Fruit fly (Drosophila melanogaster) whole organism, embryonic: ENCODE results near the gene CG10804.

Source experiments
- Blimp-1 ChIP-seq: fragments of 200-800 bp; sonication (Bioruptor generic); optimal IDR thresholded peaks from 3 replicates; lab custom pipeline; 2018; ENCODE audit warnings: missing biosample characterization, missing genetic modification characterization, mild to moderate bottlenecking, moderate library complexity, missing genetic modification reagents
- CG10321 ChIP-seq: fragments of 200-800 bp; sonication (Bioruptor generic); IDR thresholded peaks from 2 replicates; pipeline ENCODE4 v1.3.6; 2022; ENCODE audit warnings: missing biosample characterization, missing genetic modification characterization
- CG11504 ChIP-seq: fragments of 200-800 bp; sonication (Bioruptor generic); optimal IDR thresholded peaks from 3 replicates; lab custom pipeline; 2019; ENCODE audit warnings: missing biosample characterization, mild to moderate bottlenecking, missing genetic modification characterization, moderate library complexity
- CG11695 ChIP-seq: fragments of 200-800 bp; sonication (Bioruptor generic); IDR thresholded peaks from 3 replicates; pipeline ENCODE4 v1.3.6; 2022; ENCODE audit warnings: missing biosample characterization, missing genetic modification characterization
- CG12391 ChIP-seq: fragments of 200-800 bp; sonication (Bioruptor generic); optimal IDR thresholded peaks from 3 replicates; lab custom pipeline; 2018; ENCODE audit warnings: missing biosample characterization, mild to moderate bottlenecking, missing genetic modification characterization, moderate library complexity
- CG17328 ChIP-seq: fragments of 200-800 bp; sonication (Bioruptor generic); IDR thresholded peaks from 2 replicates; pipeline ENCODE4 v1.3.6; 2022; ENCODE audit warnings: missing biosample characterization, missing genetic modification characterization
- CG18011 ChIP-seq: fragments of 200-800 bp; sonication (Bioruptor generic); optimal IDR thresholded peaks from 2 replicates; lab custom pipeline; 2017; ENCODE audit warnings: missing biosample characterization, missing genetic modification characterization, mild to moderate bottlenecking, moderate library complexity, missing genotype
- CG2712 ChIP-seq: fragments of 200-800 bp; optimal IDR thresholded peaks from 3 replicates; lab custom pipeline; 2019; ENCODE audit warnings: missing biosample characterization, mild to moderate bottlenecking, missing genetic modification characterization, moderate library complexity
- CG2875 ChIP-seq: fragments of 200-800 bp; sonication (Bioruptor generic); optimal IDR thresholded peaks from 2 replicates; lab custom pipeline; 2017; ENCODE audit warnings: missing biosample characterization, mild to moderate bottlenecking, missing genetic modification characterization, missing genetic modification reagents
- CG30020 ChIP-seq: fragments of 200-800 bp; optimal IDR thresholded peaks from 2 replicates; lab custom pipeline; 2019; ENCODE audit warnings: missing biosample characterization, mild to moderate bottlenecking, missing genetic modification characterization, moderate library complexity
- CG33557 ChIP-seq: fragments of 200-800 bp; sonication (Bioruptor generic); optimal IDR thresholded peaks from 2 replicates; lab custom pipeline; 2019; ENCODE audit warnings: missing biosample characterization, mild to moderate bottlenecking, missing genetic modification characterization, moderate library complexity
- CG3407 ChIP-seq: fragments of 200-800 bp; sonication (Bioruptor generic); optimal IDR thresholded peaks from 2 replicates; lab custom pipeline; 2018; ENCODE audit warnings: missing biosample characterization, mild to moderate bottlenecking, missing genetic modification characterization
- CG43689 ChIP-seq: fragments of 200-800 bp; sonication (Bioruptor generic); IDR thresholded peaks from 2 replicates; pipeline ENCODE4 v1.3.6; 2022; ENCODE audit warnings: missing biosample characterization, missing genetic modification characterization
- CG6254 ChIP-seq: fragments of 200-800 bp; sonication (Bioruptor generic); optimal IDR thresholded peaks from 3 replicates; lab custom pipeline; 2017; ENCODE audit warnings: mild to moderate bottlenecking, missing biosample characterization, missing genetic modification reagents, missing genetic modification characterization
- CG6854 ChIP-seq: fragments of 200-800 bp; sonication (Bioruptor generic); optimal IDR thresholded peaks from 3 replicates; lab custom pipeline; 2017; ENCODE audit warnings: missing biosample characterization, mild to moderate bottlenecking, missing genetic modification characterization
- CG9215 ChIP-seq: fragments of 200-800 bp; sonication (Bioruptor generic); IDR thresholded peaks from 2 replicates; pipeline ENCODE4 v1.3.6; 2022; ENCODE audit warnings: missing biosample characterization, missing genetic modification characterization
- CTCF ChIP-seq: fragments of 200-800 bp; sonication (Bioruptor generic); optimal IDR thresholded peaks from 2 replicates; lab custom pipeline; 2017; ENCODE audit warnings: missing biosample characterization, mild to moderate bottlenecking, missing genetic modification characterization, moderate library complexity
- D19A ChIP-seq: fragments of 200-800 bp; optimal IDR thresholded peaks from 3 replicates; lab custom pipeline; 2019; ENCODE audit warnings: missing biosample characterization, mild to moderate bottlenecking, missing genetic modification characterization, moderate library complexity
- Dbx ChIP-seq: fragments of 200-800 bp; sonication (Bioruptor generic); IDR thresholded peaks from 3 replicates; pipeline ENCODE4 v1.3.6; 2022; ENCODE audit warnings: missing biosample characterization, missing genetic modification characterization
- Dip3 ChIP-seq: fragments of 200-800 bp; sonication (Bioruptor generic); optimal IDR thresholded peaks from 3 replicates; lab custom pipeline; 2016; ENCODE audit warnings: missing biosample characterization, missing genetic modification characterization
- Drgx ChIP-seq: fragments of 200-800 bp; sonication (Bioruptor generic); IDR thresholded peaks from 2 replicates; pipeline ENCODE4 v1.3.6; 2022; ENCODE audit warnings: missing biosample characterization, missing genetic modification characterization
- Ets65A ChIP-seq: fragments of 200-800 bp; sonication (Bioruptor generic); peaks from one replicate; lab custom pipeline; 2016; ENCODE audit warnings: missing biosample characterization, missing genetic modification characterization
- HLH54F ChIP-seq: fragments of 200-800 bp; sonication (Bioruptor generic); optimal IDR thresholded peaks from 3 replicates; lab custom pipeline; 2016; ENCODE audit warnings: missing biosample characterization, missing genetic modification characterization
- Med ChIP-seq: fragments of 200-800 bp; sonication (Bioruptor generic); peaks from one replicate; lab custom pipeline; 2016; ENCODE audit warnings: missing biosample characterization, missing genetic modification characterization, mild to moderate bottlenecking, inconsistent platforms, moderate library complexity
- NC2α ChIP-seq: fragments of 200-800 bp; sonication (Bioruptor generic); optimal IDR thresholded peaks from 2 replicates; lab custom pipeline; 2016; ENCODE audit warnings: missing biosample characterization, missing genetic modification characterization
- Nf-YB ChIP-seq: fragments of 200-800 bp; sonication (Bioruptor generic); optimal IDR thresholded peaks from 3 replicates; lab custom pipeline; 2019; ENCODE audit warnings: missing biosample characterization, mild to moderate bottlenecking, missing genetic modification characterization, moderate library complexity
- Oli ChIP-seq: fragments of 200-800 bp; sonication (Bioruptor generic); optimal IDR thresholded peaks from 2 replicates; lab custom pipeline; 2018; ENCODE audit warnings: missing biosample characterization, mild to moderate bottlenecking, missing genetic modification characterization, moderate library complexity
- Poxn ChIP-seq: fragments of 200-800 bp; sonication (Bioruptor generic); IDR thresholded peaks from 2 replicates; pipeline ENCODE4 v1.3.6; 2022; ENCODE audit warnings: missing biosample characterization, missing genetic modification characterization
- Xrp1 ChIP-seq: fragments of 200-800 bp; sonication (Bioruptor generic); IDR thresholded peaks from 2 replicates; pipeline ENCODE4 v1.3.6; 2022; ENCODE audit warnings: missing biosample characterization, missing genetic modification characterization
- cas ChIP-seq: fragments of 200-800 bp; sonication (Bioruptor generic); IDR thresholded peaks from 2 replicates; pipeline ENCODE4 v1.3.6; 2022; ENCODE audit warnings: missing biosample characterization, missing genetic modification characterization
- ci ChIP-seq: fragments of 200-800 bp; sonication (Bioruptor generic); IDR thresholded peaks from 3 replicates; pipeline ENCODE4 v1.3.6; 2022; ENCODE audit warnings: missing biosample characterization, missing genetic modification characterization
- dmrt99B ChIP-seq: fragments of 200-800 bp; sonication (Bioruptor generic); optimal IDR thresholded peaks from 2 replicates; lab custom pipeline; 2018; ENCODE audit warnings: missing biosample characterization, mild to moderate bottlenecking, missing genetic modification characterization, moderate library complexity
- dpn ChIP-seq, 2 experiments: fragments of 200-800 bp; sonication (Bioruptor generic); optimal IDR thresholded peaks; 3 replicates each; lab custom pipeline; 2016; ENCODE audit warnings: missing biosample characterization in 2 of 2, missing genetic modification characterization in 2 of 2
- emc ChIP-seq: fragments of 200-800 bp; sonication (Bioruptor generic); optimal IDR thresholded peaks from 2 replicates; lab custom pipeline; 2016; ENCODE audit warnings: missing biosample characterization, missing genetic modification characterization
- gem ChIP-seq: fragments of 200-800 bp; sonication (Bioruptor generic); optimal IDR thresholded peaks from 2 replicates; lab custom pipeline; 2019; ENCODE audit warnings: missing biosample characterization, mild to moderate bottlenecking, missing genetic modification characterization, moderate library complexity
- grau ChIP-seq: fragments of 200-800 bp; optimal IDR thresholded peaks from 3 replicates; lab custom pipeline; 2019; ENCODE audit warnings: missing biosample characterization, mild to moderate bottlenecking, missing genetic modification characterization, moderate library complexity
- gsb-n ChIP-seq: fragments of 200-800 bp; sonication (Bioruptor generic); optimal IDR thresholded peaks from 3 replicates; lab custom pipeline; 2018; ENCODE audit warnings: missing biosample characterization, mild to moderate bottlenecking, missing genetic modification characterization
- hb ChIP-seq: fragments of 200-800 bp; sonication (Bioruptor generic); IDR thresholded peaks from 3 replicates; pipeline ENCODE4 v1.3.6; 2022; ENCODE audit warnings: missing biosample characterization, missing genetic modification characterization; ENCODE audit not compliant: partially characterized antibody
- hth ChIP-seq: fragments of >200 bp; optimal IDR thresholded peaks from 2 replicates; lab custom pipeline; 2017; ENCODE audit warnings: inconsistent platforms
- ken ChIP-seq: fragments of 200-800 bp; sonication (Bioruptor generic); IDR thresholded peaks from 3 replicates; pipeline ENCODE4 v1.3.6; 2022; ENCODE audit warnings: missing biosample characterization, missing genetic modification characterization
- lov ChIP-seq, 2 experiments: fragments of 200-800 bp in 1 of 2; fragments of >200 bp in 1 of 2; sonication (Bioruptor generic) in 1 of 2; IDR thresholded peaks in 1 of 2; optimal IDR thresholded peaks in 1 of 2; 2 replicates in 1 of 2; 3 replicates in 1 of 2; pipeline versions ENCODE4 v1.3.6 to Lab custom; 2017 to 2022; ENCODE audit warnings: missing biosample characterization in 1 of 2, missing genetic modification characterization in 1 of 2
- otp ChIP-seq: fragments of 200-800 bp; sonication (Bioruptor generic); IDR thresholded peaks from 3 replicates; pipeline ENCODE4, ENCODE4 v1.3.6; 2022; ENCODE audit warnings: missing biosample characterization, missing genetic modification characterization
- row ChIP-seq: fragments of 200-800 bp; sonication (Bioruptor generic); IDR thresholded peaks from 3 replicates; pipeline ENCODE4 v1.3.6; 2022; ENCODE audit warnings: missing biosample characterization, missing genetic modification characterization
- sisA ChIP-seq: fragments of 200-800 bp; sonication (Bioruptor generic); IDR thresholded peaks from 2 replicates; pipeline ENCODE4 v1.3.6; 2022; ENCODE audit warnings: missing biosample characterization, missing genetic modification characterization
- sqz ChIP-seq: fragments of 200-800 bp; sonication (Bioruptor generic); optimal IDR thresholded peaks from 3 replicates; lab custom pipeline; 2018; ENCODE audit warnings: missing biosample characterization, mild to moderate bottlenecking, missing genetic modification characterization
- tin ChIP-seq: fragments of 200-800 bp; sonication (Bioruptor generic); optimal IDR thresholded peaks from 3 replicates; lab custom pipeline; 2016; ENCODE audit warnings: missing biosample characterization, missing genetic modification characterization
- vvl ChIP-seq: fragments of 200-800 bp; sonication (Bioruptor generic); IDR thresholded peaks from 2 replicates; pipeline ENCODE4 v1.3.6; 2022; ENCODE audit warnings: missing biosample characterization, missing genetic modification characterization
- z ChIP-seq: fragments of 200-800 bp; sonication (Bioruptor generic); IDR thresholded peaks from 3 replicates; pipeline ENCODE4 v1.3.6; 2022; ENCODE audit warnings: missing biosample characterization, missing genetic modification characterization
- zfh1 ChIP-seq: fragments of 200-800 bp; sonication (Bioruptor generic); IDR thresholded peaks from 3 replicates; pipeline ENCODE4 v1.3.6; 2022; ENCODE audit warnings: missing biosample characterization, missing genetic modification characterization

The CG10804 gene

DNA sequence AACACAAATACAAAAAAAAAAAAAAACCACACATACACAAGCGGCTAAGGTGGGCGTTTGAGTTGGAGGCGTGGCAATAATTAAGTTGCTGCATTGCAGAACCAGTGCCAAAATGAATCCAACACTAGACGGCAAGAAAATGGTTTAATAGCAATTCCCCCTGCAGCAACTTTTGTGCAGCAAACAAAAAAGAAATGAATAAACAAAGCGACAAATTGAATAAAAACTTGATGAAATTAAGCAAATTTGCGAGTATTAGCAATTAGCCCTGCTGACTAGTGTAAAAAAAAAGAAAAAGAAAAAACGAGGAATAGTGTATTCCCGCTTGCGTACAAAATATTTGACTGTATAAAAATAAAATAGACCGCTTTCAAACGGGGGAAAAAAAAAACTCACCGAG lies 27.4 kb downstream of the CG10804 start (continued):
- peak in 1 of 2 experiments; percentile 34 for TF ChIP-seq dpn (GFP tag; optimal IDR thresholded peaks at IDR 0.05; lab: Kevin White, UChicago)
- TF ChIP-seq grau (tag; lab: Kevin White, UChicago): peak; percentile 9
- no peak for TF ChIP-seq NC2α (GFP tag; lab: Kevin White, UChicago)
- TF ChIP-seq CG17328 (GFP tag; lab: Robert Waterston, UW): peak; percentile 31; the same call in 1 of the 2 replicates
- peak; percentile 36 for TF ChIP-seq Oli
- peak; percentile 27; the same call in 1 of the 3 replicates for TF ChIP-seq row
- peak; percentile 36 for TF ChIP-seq Med (GFP tag; lab: Kevin White, UChicago)
- TF ChIP-seq Blimp-1 (GFP tag; lab: Kevin White, UChicago): peak; percentile 41
- peak; percentile 52; the same call in 1 of the 3 replicates for TF ChIP-seq ken (GFP tag; lab: Robert Waterston, UW)
- no peak for TF ChIP-seq CG6854 (GFP tag; lab: Kevin White, UChicago)
- TF ChIP-seq dmrt99B: peak; percentile 25
- peak; percentile 64 for TF ChIP-seq Xrp1
- no peak for TF ChIP-seq lov (optimal IDR thresholded peaks at IDR 0.05; lab: Kevin White, UChicago)
- TF ChIP-seq lov (GFP tag; IDR thresholded peaks at IDR 0.05; lab: Robert Waterston, UW): no peak
- peak; percentile 79 for TF ChIP-seq Drgx (GFP tag; lab: Robert Waterston, UW)
- peak; percentile 3 for TF ChIP-seq gsb-n (tag; lab: Kevin White, UChicago)
- TF ChIP-seq CG2875: peak; percentile 25
- TF ChIP-seq CG2712 (tag; lab: Kevin White, UChicago): peak; percentile 48
- no peak for TF ChIP-seq Dbx
- 0 out of 3 replicates have a peak, but pooled peaks have one; percentile 40 for TF ChIP-seq otp
- no peak for TF ChIP-seq CG33557
- TF ChIP-seq CG10321: no peak
- no peak for TF ChIP-seq CG6254 (GFP tag; lab: Kevin White, UChicago)
- TF ChIP-seq gem: peak; percentile 47
- TF ChIP-seq CG12391 (tag; lab: Kevin White, UChicago): peak; percentile 13
- TF ChIP-seq hth (lab: Kevin White, UChicago): no peak
- peak; percentile 10 for TF ChIP-seq tin (GFP tag; lab: Kevin White, UChicago)
- TF ChIP-seq HLH54F (GFP tag; lab: Kevin White, UChicago): no peak
- TF ChIP-seq CG30020: no peak
- TF ChIP-seq Dip3 (GFP tag; lab: Kevin White, UChicago): no peak
- TF ChIP-seq D19A: peak; percentile 56
- peak; percentile 16 for TF ChIP-seq CG3407 (GFP tag; lab: Kevin White, UChicago)
- TF ChIP-seq, all 482 proteins: peak for 56

dm6 chrX:3453038-3453819 lies 28.9 kb downstream of the CG10804 start:
- TF ChIP-seq CG17328 (GFP tag; lab: Robert Waterston, UW): peak; percentile 42; the same call in 1 of the 2 replicates
- TF ChIP-seq sqz (GFP tag; lab: Kevin White, UChicago): peak; percentile 21
- TF ChIP-seq CG9215 (GFP tag; lab: Robert Waterston, UW): no peak
- TF ChIP-seq Drgx (GFP tag; lab: Robert Waterston, UW): peak; percentile 68
- TF ChIP-seq z (GFP tag; lab: Robert Waterston, UW): 0 out of 3 replicates have a peak, but pooled peaks have one; percentile 19
- TF ChIP-seq CTCF (GFP tag; lab: Kevin White, UChicago): no peak
- TF ChIP-seq CG11504: peak; percentile 34
- TF ChIP-seq cas (GFP tag; lab: Robert Waterston, UW): no peak
- peak; percentile 57 for TF ChIP-seq Ets65A (GFP tag; lab: Kevin White, UChicago)
- no peak for TF ChIP-seq Nf-YB (GFP tag; lab: Kevin White, UChicago)
- peak; percentile 67; the same call in 1 of the 3 replicates for TF ChIP-seq CG11695
- 0 out of 3 replicates have a peak, but pooled peaks have one; percentile 20 for TF ChIP-seq ci (GFP tag; lab: Robert Waterston, UW)
- TF ChIP-seq dmrt99B: peak; percentile 28
- TF ChIP-seq zfh1 (GFP tag; lab: Robert Waterston, UW): 0 out of 3 replicates have a peak, but pooled peaks have one; percentile 14
- TF ChIP-seq CG18011: no peak
- 0 out of 2 replicates have a peak, but pooled peaks have one; percentile 15 for TF ChIP-seq sisA
- TF ChIP-seq emc (GFP tag; lab: Kevin White, UChicago): no peak
- TF ChIP-seq CG43689 (GFP tag; lab: Robert Waterston, UW): 0 out of 2 replicates have a peak, but pooled peaks have one; percentile 5
- no peak for TF ChIP-seq HLH54F (GFP tag; lab: Kevin White, UChicago)
- TF ChIP-seq hb: no peak
- 0 out of 2 replicates have a peak, but pooled peaks have one; percentile 16 for TF ChIP-seq vvl (GFP tag; lab: Robert Waterston, UW)
- TF ChIP-seq Xrp1: peak; percentile 6; the same call in 1 of the 2 replicates
- no peak for TF ChIP-seq Poxn
